Worm (Caenorhabditis elegans): ENCODE data around the gene C06C3.10.

The C06C3.10 gene

DNA sequence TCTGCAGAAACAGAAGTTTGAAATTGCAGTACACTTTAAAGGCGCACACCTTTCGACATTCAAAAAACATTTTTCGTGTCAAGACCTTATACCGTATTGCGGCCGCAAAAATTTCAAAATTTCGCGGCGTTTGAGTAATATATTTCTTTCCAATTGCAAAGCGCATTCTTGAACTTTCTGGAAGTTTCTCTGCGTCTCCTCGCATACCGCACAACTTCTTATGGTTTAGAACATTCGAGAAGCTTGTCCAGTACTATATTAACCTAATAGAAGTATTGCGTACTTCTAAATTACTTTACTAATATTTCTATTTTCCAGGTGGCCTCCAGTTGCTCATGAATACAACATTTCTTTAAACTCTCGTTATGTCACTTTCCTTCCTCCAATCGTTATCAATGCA is 40.4 kb downstream of the C06C3.10 start:
- TF ChIP-seq ceh-19 (GFP tag; optimal IDR thresholded peaks at IDR 0.05) (no peak), mec-3 (tag; optimal IDR thresholded peaks at IDR 0.05; ENCODE audit: borderline replicate concordance) (no peak), sox-4 (tag; optimal IDR thresholded peaks at IDR 0.05) (no peak), hlh-30 (tag; optimal IDR thresholded peaks at IDR 0.05; ENCODE audit: insufficient read depth) (no peak), ceh-45 (GFP tag; IDR thresholded peaks at IDR 0.05) (no peak), elt-4 (tag; optimal IDR thresholded peaks at IDR 0.05) (no peak), ceh-22 (tag; optimal IDR thresholded peaks at IDR 0.05) (no peak), sdc-2 (tag; optimal IDR thresholded peaks at IDR 0.05) (no peak), madf-2 (tag; optimal IDR thresholded peaks at IDR 0.05) (no peak), ceh-14 (tag; optimal IDR thresholded peaks at IDR 0.05) (no peak), ama-1 (optimal IDR thresholded peaks at IDR 0.05) (no peak), fkh-6 (tag; optimal IDR thresholded peaks at IDR 0.05) (no peak)

DNA sequence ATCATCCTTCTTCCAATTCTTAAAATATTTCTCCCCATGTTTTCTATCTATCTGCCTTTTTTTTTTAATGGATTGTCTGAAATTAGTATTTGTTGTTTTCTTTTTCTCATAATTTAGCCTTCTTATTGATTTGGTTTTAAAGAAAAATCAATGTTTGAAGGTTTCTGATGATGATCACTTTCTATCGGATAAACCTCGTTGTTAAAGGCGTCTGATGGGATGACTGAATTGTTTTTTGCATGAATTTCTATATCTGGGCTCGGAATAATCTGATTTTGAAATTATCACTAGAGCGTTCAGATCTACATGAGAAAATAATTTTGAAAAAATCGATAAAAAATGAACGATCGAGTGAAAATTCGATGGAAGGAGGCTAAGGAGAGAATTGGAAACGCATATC is 43.3 kb downstream of the C06C3.10 start, which contains the start of gene scp-1:
TSS of gene scp-1 (plus strand) at position 301 of the 400 bp plus-strand sequence.
- TF ChIP-seq ahr-1 (tag; optimal IDR thresholded peaks at IDR 0.05) (no peak), ceh-31 (tag; optimal IDR thresholded peaks at IDR 0.05) (no peak), ceh-19 (GFP tag; optimal IDR thresholded peaks at IDR 0.05) (no peak), nhr-11 (tag; optimal IDR thresholded peaks at IDR 0.05) (no peak), odd-2 (tag; optimal IDR thresholded peaks at IDR 0.05) (no peak), hlh-6 (tag; optimal IDR thresholded peaks at IDR 0.05) (no peak), sox-4 (tag; optimal IDR thresholded peaks at IDR 0.05) (no peak)

DNA sequence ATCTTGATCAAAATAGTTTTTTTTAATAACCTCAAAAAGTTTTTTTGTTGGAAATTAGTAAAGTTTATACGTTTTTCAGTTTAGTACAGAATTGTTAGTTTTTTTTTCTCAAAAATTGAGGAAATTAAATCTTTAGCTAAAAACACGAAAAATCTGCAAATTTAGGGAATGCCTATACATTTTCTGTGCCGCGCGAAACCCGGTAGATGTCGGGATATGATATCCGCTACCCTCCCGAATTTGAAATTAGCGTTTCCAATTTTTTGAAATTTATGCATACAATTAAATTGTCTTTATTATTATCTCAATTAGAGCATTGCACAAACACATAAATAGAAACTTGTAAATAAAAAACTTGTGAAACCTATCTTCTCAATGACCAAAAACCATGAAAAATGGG is 44.0 kb downstream of the C06C3.10 start:
- TF ChIP-seq T23F11.4 (GFP tag; optimal IDR thresholded peaks at IDR 0.05) = no peak
- no peak for TF ChIP-seq K02D7.2 (tag; optimal IDR thresholded peaks at IDR 0.05)
- TF ChIP-seq ceh-22 (tag; optimal IDR thresholded peaks at IDR 0.05) = no peak
- TF ChIP-seq pax-1 (tag; optimal IDR thresholded peaks at IDR 0.05) = no peak
- no peak for TF ChIP-seq unc-55 (GFP tag; optimal IDR thresholded peaks at IDR 0.05)
- no peak for TF ChIP-seq pha-2 (tag; optimal IDR thresholded peaks at IDR 0.05)
- TF ChIP-seq odd-2 (tag; optimal IDR thresholded peaks at IDR 0.05) = no peak
- no peak for TF ChIP-seq lim-6 (tag; optimal IDR thresholded peaks at IDR 0.05)
- no peak for TF ChIP-seq pha-4 (tag; optimal IDR thresholded peaks at IDR 0.05)
- TF ChIP-seq nhr-232 (tag; optimal IDR thresholded peaks at IDR 0.05) = no peak

DNA sequence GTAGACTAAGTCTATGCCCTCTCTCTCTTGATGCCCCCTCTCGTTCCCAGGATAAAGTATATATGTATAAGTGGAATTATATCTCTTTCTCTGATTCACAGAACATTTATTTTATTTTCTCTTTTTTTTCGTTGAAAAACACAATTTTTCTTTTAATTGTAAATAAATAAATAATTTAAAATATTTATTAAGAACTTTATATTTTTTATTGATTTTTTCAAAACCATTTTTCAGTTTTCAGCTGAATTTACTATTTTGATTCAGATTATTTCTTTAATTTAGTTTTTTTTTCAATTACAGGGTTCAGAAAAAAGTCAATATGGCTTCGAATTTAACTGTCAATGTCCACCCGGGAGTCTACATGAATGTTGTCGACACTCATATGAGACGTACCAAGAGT is 45.7 kb downstream of the C06C3.10 start, which contains the start of gene eif-3.F:
TSS of gene eif-3.F (plus strand) at position 301 of the 400 bp plus-strand sequence.
- TF ChIP-seq fkh-10 (GFP tag; optimal IDR thresholded peaks at IDR 0.05) (no peak), pqm-1 (tag; optimal IDR thresholded peaks at IDR 0.05) (no peak), unc-55 (GFP tag; optimal IDR thresholded peaks at IDR 0.05) (no peak), hlh-8 (tag; optimal IDR thresholded peaks at IDR 0.05) (no peak), ceh-24 (tag; optimal IDR thresholded peaks at IDR 0.05) (no peak), ceh-22 (tag; optimal IDR thresholded peaks at IDR 0.05) (no peak), ceh-30 (tag; optimal IDR thresholded peaks at IDR 0.05) (no peak), ttx-3 (tag; optimal IDR thresholded peaks at IDR 0.05) (no peak), F13H6.1 (tag; optimal IDR thresholded peaks at IDR 0.05) (no peak), ceh-31 (tag; optimal IDR thresholded peaks at IDR 0.05) (no peak), ztf-16 (tag; optimal IDR thresholded peaks at IDR 0.05) (no peak), gmeb-2 (tag; optimal IDR thresholded peaks at IDR 0.05) (no peak), K09A11.1 (tag; optimal IDR thresholded peaks at IDR 0.05; ENCODE audit: insufficient read depth) (no peak), pax-1 (tag; optimal IDR thresholded peaks at IDR 0.05) (no peak), pros-1 (tag; optimal IDR thresholded peaks at IDR 0.05) (no peak), npax-4 (tag; optimal IDR thresholded peaks at IDR 0.05) (no peak)

DNA sequence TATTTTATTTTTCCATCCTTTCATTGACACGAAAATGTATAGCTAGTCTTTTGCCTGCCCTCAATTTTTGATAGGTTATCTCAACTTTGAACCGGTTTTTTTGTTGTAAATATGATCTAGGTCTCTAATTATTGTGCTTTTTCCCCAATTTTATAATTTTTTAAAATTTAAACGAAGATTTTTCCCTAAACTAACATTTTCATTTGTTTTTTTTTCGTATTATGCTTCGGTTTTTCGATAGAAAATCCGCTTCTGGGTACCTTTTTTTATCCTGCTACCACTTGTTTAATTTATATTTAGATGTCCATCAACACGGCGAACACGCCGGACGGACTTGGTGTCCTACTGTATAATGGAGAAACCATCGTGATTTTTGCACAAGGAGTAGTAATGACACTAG is 47.6 kb downstream of the C06C3.10 start, which contains the start of gene wbp-2:
TSS of gene wbp-2 (plus strand) at position 301 of the 400 bp plus-strand sequence.
- TF ChIP-seq C08G9.2 (tag; optimal IDR thresholded peaks at IDR 0.05) = no peak
- no peak for TF ChIP-seq nhr-232 (tag; optimal IDR thresholded peaks at IDR 0.05)
- TF ChIP-seq gmeb-2 (tag; optimal IDR thresholded peaks at IDR 0.05) = no peak
- TF ChIP-seq F13H6.1 (tag; optimal IDR thresholded peaks at IDR 0.05) = no peak
- TF ChIP-seq pax-1 (tag; optimal IDR thresholded peaks at IDR 0.05) = no peak
- TF ChIP-seq ceh-45 (GFP tag; IDR thresholded peaks at IDR 0.05) = no peak
- TF ChIP-seq pag-3 (tag; optimal IDR thresholded peaks at IDR 0.05; ENCODE audit: borderline replicate concordance) = no peak
- no peak for TF ChIP-seq mec-3 (tag; optimal IDR thresholded peaks at IDR 0.05; ENCODE audit: borderline replicate concordance)
- no peak for TF ChIP-seq ama-1 (optimal IDR thresholded peaks at IDR 0.05)
- TF ChIP-seq ceh-48 (tag; optimal IDR thresholded peaks at IDR 0.05) = no peak
- TF ChIP-seq hlh-8 (tag; optimal IDR thresholded peaks at IDR 0.05) = no peak
- no peak for TF ChIP-seq unc-42 (tag; optimal IDR thresholded peaks at IDR 0.05)
- TF ChIP-seq fkh-6 (tag; optimal IDR thresholded peaks at IDR 0.05) = no peak

All from whole organism, late embryonic.